Fruit fly (Drosophila melanogaster): ENCODE data around the gene CG14105.
A peak's percentile ranks its signal among the peaks of the same experiment; 100 is the strongest.

DNA sequence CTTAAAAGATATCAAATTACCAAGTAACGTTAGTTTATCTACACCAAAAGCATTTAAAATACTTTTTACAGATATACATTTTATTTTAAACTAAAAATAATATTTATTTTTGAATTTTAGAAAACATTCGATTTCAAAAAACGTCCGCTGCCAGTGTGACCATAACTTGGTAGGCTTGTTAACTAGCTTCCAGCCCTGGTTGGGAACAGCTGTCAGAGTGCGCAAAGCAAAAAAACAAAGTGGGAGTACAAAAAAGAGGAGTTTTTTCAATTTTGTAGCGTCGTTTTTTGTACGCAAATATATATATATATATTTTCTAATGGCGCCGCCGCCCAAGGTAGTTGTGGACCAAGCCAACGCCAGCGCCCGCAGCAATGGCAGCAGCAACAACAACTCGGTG lies 15.9 kb upstream of the CG14105 start, which contains the start of gene cmb:
- TF ChIP-seq Ets96B (tag; optimal IDR thresholded peaks at IDR 0.05) = peak; percentile 90
- no peak for TF ChIP-seq Hr39 (GFP tag; optimal IDR thresholded peaks at IDR 0.05)
- no peak for TF ChIP-seq fd85E (GFP tag; optimal IDR thresholded peaks at IDR 0.05)
- TF ChIP-seq achi (GFP tag; optimal IDR thresholded peaks at IDR 0.05) = peak; percentile 88
- TF ChIP-seq Sox15 (GFP tag; optimal IDR thresholded peaks at IDR 0.05) = no peak
- peak; percentile 43 for TF ChIP-seq acj6 (GFP tag; optimal IDR thresholded peaks at IDR 0.05)
- peak; percentile 92 for TF ChIP-seq CG16779 (tag; optimal IDR thresholded peaks at IDR 0.05)
- TF ChIP-seq ss (GFP tag; optimal IDR thresholded peaks at IDR 0.05) = peak; percentile 92 to 93
- TF ChIP-seq CG15336 (GFP tag; IDR thresholded peaks at IDR 0.05) = peak; percentile 91
- TF ChIP-seq eg (GFP tag; IDR thresholded peaks at IDR 0.05) = peak; percentile 97
- peak; percentile 91 for TF ChIP-seq CG9139 (GFP tag; optimal IDR thresholded peaks at IDR 0.05)
